Worm (Caenorhabditis elegans) whole organism, young adult: ENCODE results near the gene srz-13.
A peak's percentile ranks its signal among the peaks of the same experiment; 100 is the strongest.

Experiments
- B0261.1 ChIP-seq: sonication (generic microtip); optimal IDR thresholded peaks from 2 replicates; lab custom pipeline; 2016; ENCODE audit warnings: mild to moderate bottlenecking, missing genetic modification characterization, moderate library complexity, missing compliant biosample characterization
- C17E4.6 ChIP-seq: fragments of 200-800 bp; sonication (Bioruptor generic); IDR thresholded peaks from 2 replicates; pipeline ENCODE4 v1.3.6; 2022; ENCODE audit warnings: missing genetic modification reagents, missing genetic modification characterization, missing compliant biosample characterization
- D2030.7 ChIP-seq: fragments of 200-800 bp; sonication (Bioruptor generic); IDR thresholded peaks from 2 replicates; pipeline ENCODE4 v1.3.6; 2022; ENCODE audit warnings: missing genetic modification reagents, missing genetic modification characterization, missing compliant biosample characterization
- F10E7.11 ChIP-seq: sonication (generic microtip); optimal IDR thresholded peaks from 2 replicates; lab custom pipeline; 2017; ENCODE audit warnings: mild to moderate bottlenecking, missing genetic modification characterization, moderate library complexity, missing compliant biosample characterization
- F37B4.10 ChIP-seq: fragments of 200-800 bp; sonication (Bioruptor generic); IDR thresholded peaks from 2 replicates; pipeline ENCODE4 v1.3.6; 2022; ENCODE audit warnings: missing genetic modification characterization, missing compliant biosample characterization
- F39B2.1 ChIP-seq: fragments of 200-800 bp; sonication (Bioruptor generic); IDR thresholded peaks from 2 replicates; pipeline ENCODE4 v1.3.6; 2022; ENCODE audit warnings: missing genetic modification reagents, missing genetic modification characterization, missing compliant biosample characterization
- F49E8.2 ChIP-seq: sonication (generic microtip); optimal IDR thresholded peaks from 3 replicates; lab custom pipeline; 2017; ENCODE audit warnings: missing genetic modification characterization, mild to moderate bottlenecking, missing compliant biosample characterization, antibody characterized with exemption, moderate library complexity; ENCODE audit not compliant: insufficient read depth
- F55B11.4 ChIP-seq: sonication (generic microtip); optimal IDR thresholded peaks from 2 replicates; lab custom pipeline; 2016; ENCODE audit warnings: missing compliant biosample characterization, missing genetic modification characterization, borderline replicate concordance; ENCODE audit not compliant: insufficient read depth
- F57C9.4 ChIP-seq: sonication (generic microtip); optimal IDR thresholded peaks from 2 replicates; lab custom pipeline; 2017; ENCODE audit warnings: mild to moderate bottlenecking, missing genetic modification characterization, missing compliant biosample characterization
- K12H6.12 ChIP-seq: fragments of 200-800 bp; sonication (Bioruptor generic); optimal IDR thresholded peaks from 2 replicates; lab custom pipeline; 2018; ENCODE audit warnings: mild to moderate bottlenecking, missing genetic modification characterization, missing compliant biosample characterization
- T07F8.4 ChIP-seq: sonication (generic microtip); optimal IDR thresholded peaks from 2 replicates; lab custom pipeline; 2016; ENCODE audit warnings: mild to moderate bottlenecking, missing genetic modification characterization, moderate library complexity, missing compliant biosample characterization
- T26A5.8 ChIP-seq: sonication (generic microtip); optimal IDR thresholded peaks from 2 replicates; lab custom pipeline; 2016; ENCODE audit warnings: missing genetic modification characterization, missing compliant biosample characterization
- Y53G8AR.9 ChIP-seq: fragments of 200-800 bp; sonication (Bioruptor generic); conservative IDR thresholded peaks from 2 replicates; pipeline ENCODE4 v1.3.6; 2022; ENCODE audit warnings: missing genetic modification reagents, missing genetic modification characterization, missing compliant biosample characterization
- aptf-3 ChIP-seq: fragments of 200-800 bp; sonication (Bioruptor generic); IDR thresholded peaks from 2 replicates; pipeline ENCODE4 v1.3.6; 2022; ENCODE audit warnings: missing genetic modification characterization, missing compliant biosample characterization
- atf-7 ChIP-seq: sonication (generic microtip); optimal IDR thresholded peaks from 2 replicates; lab custom pipeline; 2017; ENCODE audit warnings: mild to moderate bottlenecking, missing genetic modification characterization, missing compliant biosample characterization
- athp-1 ChIP-seq: sonication (generic microtip); optimal IDR thresholded peaks from 2 replicates; lab custom pipeline; 2017; ENCODE audit warnings: mild to moderate bottlenecking, missing genetic modification characterization, missing compliant biosample characterization
- attf-3 ChIP-seq: fragments of 200-800 bp; sonication (Bioruptor generic); conservative IDR thresholded peaks from 2 replicates; pipeline ENCODE4 v1.3.6; 2022; ENCODE audit warnings: missing genetic modification reagents, missing genetic modification characterization, missing compliant biosample characterization
- ccch-3 ChIP-seq: fragments of 200-800 bp; sonication (Bioruptor generic); optimal IDR thresholded peaks from 2 replicates; lab custom pipeline; 2018; ENCODE audit warnings: mild to moderate bottlenecking, missing genetic modification characterization, missing compliant biosample characterization
- cebp-1 ChIP-seq, 2 experiments: fragments of 200-800 bp in 1 of 2; sonication (Bioruptor generic) in 1 of 2; sonication (generic microtip) in 1 of 2; IDR thresholded peaks in 1 of 2; optimal IDR thresholded peaks in 1 of 2; 2 replicates each; pipeline versions ENCODE4 v1.3.6 to Lab custom; 2017 to 2022; ENCODE audit warnings: missing compliant biosample characterization in 2 of 2, missing genetic modification characterization in 2 of 2, mild to moderate bottlenecking in 1 of 2, missing genetic modification reagents in 1 of 2, moderate library complexity in 1 of 2
- cebp-2 ChIP-seq: fragments of 200-800 bp; sonication (Bioruptor generic); IDR thresholded peaks from 2 replicates; pipeline ENCODE4 v1.3.6; 2022; ENCODE audit warnings: missing genetic modification characterization, missing compliant biosample characterization
- ceh-91 ChIP-seq: fragments of 200-800 bp; sonication (Bioruptor generic); IDR thresholded peaks from 2 replicates; pipeline ENCODE4 v1.3.6; 2022; ENCODE audit warnings: missing genetic modification reagents, missing genetic modification characterization, missing compliant biosample characterization
- egl-18 ChIP-seq: fragments of 200-800 bp; sonication (Bioruptor generic); IDR thresholded peaks from 2 replicates; pipeline ENCODE4 v1.3.6; 2022; ENCODE audit warnings: missing genetic modification reagents, missing genetic modification characterization, missing compliant biosample characterization
- egl-44 ChIP-seq: fragments of 200-800 bp; sonication (Bioruptor generic); IDR thresholded peaks from 2 replicates; pipeline ENCODE4 v1.3.6; 2022; ENCODE audit warnings: missing genetic modification reagents, missing genetic modification characterization, missing compliant biosample characterization
- him-1 ChIP-seq: sonication (generic microtip); optimal IDR thresholded peaks from 2 replicates; lab custom pipeline; 2016; ENCODE audit warnings: missing genotype, missing genetic modification reagents, missing genetic modification characterization, missing compliant biosample characterization
- hmg-1.2 ChIP-seq: fragments of 200-800 bp; sonication (Bioruptor generic); IDR thresholded peaks from 2 replicates; pipeline ENCODE4 v1.3.6; 2022; ENCODE audit warnings: missing genetic modification reagents, missing genetic modification characterization, missing compliant biosample characterization
- lin-40 ChIP-seq: sonication (generic microtip); optimal IDR thresholded peaks from 2 replicates; lab custom pipeline; 2016; ENCODE audit warnings: missing genetic modification characterization, mild to moderate bottlenecking, missing compliant biosample characterization, missing genotype, missing genetic modification reagents
- lin-54 ChIP-seq: fragments of 200-800 bp; sonication (Bioruptor generic); optimal IDR thresholded peaks from 2 replicates; lab custom pipeline; 2018; ENCODE audit warnings: mild to moderate bottlenecking, missing genetic modification characterization, missing compliant biosample characterization
- madf-10 ChIP-seq: sonication (generic microtip); optimal IDR thresholded peaks from 2 replicates; lab custom pipeline; 2016; ENCODE audit warnings: mild to moderate bottlenecking, missing genetic modification characterization, missing compliant biosample characterization
- madf-3 ChIP-seq: fragments of 200-800 bp; sonication (Bioruptor generic); IDR thresholded peaks from 2 replicates; pipeline ENCODE4 v1.3.6; 2022; ENCODE audit warnings: missing genetic modification reagents, missing genetic modification characterization, missing compliant biosample characterization
- madf-8 ChIP-seq: fragments of 200-800 bp; sonication (Bioruptor generic); conservative IDR thresholded peaks from 2 replicates; pipeline ENCODE4 v1.3.6; 2022; ENCODE audit warnings: missing genetic modification reagents, missing genetic modification characterization, missing compliant biosample characterization
- mcd-1 ChIP-seq: fragments of 200-800 bp; sonication (Bioruptor generic); IDR thresholded peaks from 2 replicates; pipeline ENCODE4 v1.3.6; 2022; ENCODE audit warnings: missing genetic modification reagents, missing genetic modification characterization, missing compliant biosample characterization
- mes-4 ChIP-seq: sonication (generic microtip); optimal IDR thresholded peaks from 2 replicates; lab custom pipeline; 2016; ENCODE audit warnings: missing genotype, missing genetic modification characterization, missing compliant biosample characterization
- nfya-2 ChIP-seq: fragments of 200-800 bp; sonication (Bioruptor generic); IDR thresholded peaks from 2 replicates; pipeline ENCODE4 v1.3.6; 2022; ENCODE audit warnings: missing genetic modification reagents, missing genetic modification characterization, missing compliant biosample characterization
- nhr-80 ChIP-seq: sonication (generic microtip); optimal IDR thresholded peaks from 2 replicates; lab custom pipeline; 2016; ENCODE audit warnings: missing genetic modification characterization, missing compliant biosample characterization
- pbrm-1 ChIP-seq: fragments of 200-800 bp; sonication (Bioruptor generic); IDR thresholded peaks from 2 replicates; pipeline ENCODE4 v1.3.6; 2022; ENCODE audit warnings: missing genetic modification reagents, missing genetic modification characterization, missing compliant biosample characterization
- rcor-1 ChIP-seq: fragments of 200-800 bp; sonication (Bioruptor generic); IDR thresholded peaks from 2 replicates; pipeline ENCODE4 v1.3.6; 2022; ENCODE audit warnings: missing genetic modification reagents, missing genetic modification characterization, missing compliant biosample characterization
- rec-8 ChIP-seq, 2 experiments: sonication (generic microtip); optimal IDR thresholded peaks; 2 replicates each; lab custom pipeline; 2016; ENCODE audit warnings: mild to moderate bottlenecking in 2 of 2, missing genetic modification characterization in 2 of 2, missing genetic modification reagents in 2 of 2, missing genotype in 2 of 2, missing biosample characterization in 1 of 2, missing compliant biosample characterization in 1 of 2, moderate library complexity in 1 of 2
- repo-1 ChIP-seq: sonication (generic microtip); optimal IDR thresholded peaks from 2 replicates; lab custom pipeline; 2017; ENCODE audit warnings: mild to moderate bottlenecking, missing genetic modification characterization, missing compliant biosample characterization
- rpc-1 ChIP-seq, 2 experiments: fragments of 150-350 bp in 1 of 2; sonication (generic microtip) in 1 of 2; optimal IDR thresholded peaks; 2 replicates each; lab custom pipeline; 2014 to 2018; ENCODE audit warnings: missing biosample characterization in 1 of 2, missing genetic modification characterization in 1 of 2, missing genetic modification reagents in 1 of 2, missing genotype in 1 of 2
- snpc-3.4 ChIP-seq: sonication (generic microtip); optimal IDR thresholded peaks from 2 replicates; lab custom pipeline; 2017; ENCODE audit warnings: missing genetic modification characterization, mild to moderate bottlenecking, missing compliant biosample characterization, antibody characterized with exemption, moderate library complexity, missing genotype, missing genetic modification reagents
- snpc-4 ChIP-seq, 5 experiments: fragments of 150-350 bp in 1 of 5; sonication (generic microtip) in 4 of 5; optimal IDR thresholded peaks; 2 replicates each; lab custom pipeline; 2014 to 2018; ENCODE audit warnings: missing genetic modification characterization in 5 of 5, missing biosample characterization in 3 of 5, antibody characterized with exemption in 2 of 5, mild to moderate bottlenecking in 2 of 5, missing compliant biosample characterization in 2 of 5, missing genotype in 2 of 5, moderate library complexity in 2 of 5, missing genetic modification reagents in 1 of 5
- sptf-2 ChIP-seq: fragments of 200-800 bp; sonication (Bioruptor generic); optimal IDR thresholded peaks from 2 replicates; lab custom pipeline; 2018; ENCODE audit warnings: mild to moderate bottlenecking, missing genetic modification characterization, missing compliant biosample characterization
- xnd-1 ChIP-seq: sonication (generic microtip); optimal IDR thresholded peaks from 2 replicates; lab custom pipeline; 2016; ENCODE audit warnings: missing genotype, missing genetic modification reagents, missing genetic modification characterization, missing compliant biosample characterization
- ztf-22 ChIP-seq: fragments of 200-800 bp; sonication (Bioruptor generic); optimal IDR thresholded peaks from 2 replicates; lab custom pipeline; 2018; ENCODE audit warnings: mild to moderate bottlenecking, missing genetic modification characterization, moderate library complexity, missing compliant biosample characterization
- ztf-25 ChIP-seq: fragments of 200-800 bp; sonication (Bioruptor generic); IDR thresholded peaks from 2 replicates; pipeline ENCODE4 v1.3.6; 2022; ENCODE audit warnings: missing genetic modification reagents, missing genetic modification characterization, missing compliant biosample characterization
- ztf-26 ChIP-seq: sonication (generic microtip); optimal IDR thresholded peaks from 2 replicates; lab custom pipeline; 2017; ENCODE audit warnings: missing genetic modification characterization, missing compliant biosample characterization

The srz-13 gene

ce11 chrV:16225524-16226116 lies 43.4 kb downstream of the srz-13 start (continued):
- TF ChIP-seq C17E4.6 (no peak), mcd-1 (GFP tag; lab: Robert Waterston, UW) (peak; percentile 32), ztf-25 (GFP tag; lab: Robert Waterston, UW) (no peak), ccch-3 (no peak), madf-3 (GFP tag; lab: Robert Waterston, UW) (no peak), rpc-1 (optimal IDR thresholded peaks at IDR 0.05; lab: Kevin White, UChicago) (no peak), rpc-1 (tag; optimal IDR thresholded peaks at IDR 0.05; lab: Kevin White, UChicago) (peak; percentile 3), T07F8.4 (tag; lab: Kevin White, UChicago) (no peak), nhr-80 (tag; lab: Kevin White, UChicago) (no peak), D2030.7 (GFP tag; lab: Robert Waterston, UW) (peak; percentile 76), hmg-1.2 (GFP tag; lab: Robert Waterston, UW) (peak; percentile 91), lin-54 (GFP tag; lab: Kevin White, UChicago) (peak; percentile 16), pbrm-1 (GFP tag; lab: Robert Waterston, UW) (peak; percentile 86), F39B2.1 (no peak), ztf-26 (tag; lab: Kevin White, UChicago) (no peak), F37B4.10 (no peak), K12H6.12 (tag; lab: Kevin White, UChicago) (no peak), xnd-1 (peak; percentile 24), F55B11.4 (tag; lab: Kevin White, UChicago) (no peak), attf-3 (GFP tag; lab: Robert Waterston, UW) (no peak), sptf-2 (GFP tag; lab: Kevin White, UChicago) (no peak), athp-1 (tag; lab: Kevin White, UChicago) (no peak), T26A5.8 (no peak), rcor-1 (0 out of 2 replicates have a peak, but pooled peaks have one; percentile 26), egl-44 (0 out of 2 replicates have a peak, but pooled peaks have one; percentile 52), F49E8.2 (tag; lab: Kevin White, UChicago) (peak; percentile 62), snpc-4 (GFP tag; optimal IDR thresholded peaks at IDR 0.05; lab: Kevin White, UChicago) (peak; percentile 89), snpc-4 (tag; optimal IDR thresholded peaks at IDR 0.05; lab: Kevin White, UChicago) (peak; percentile 82 to 97 (median 92)), nfya-2 (GFP tag; lab: Robert Waterston, UW) (no peak), ztf-22 (GFP tag; lab: Kevin White, UChicago) (no peak), ceh-91 (no peak), egl-18 (GFP tag; lab: Robert Waterston, UW) (no peak), snpc-3.4 (tag; lab: Kevin White, UChicago) (peak; percentile 74), cebp-2 (GFP tag; lab: Robert Waterston, UW) (no peak), aptf-3 (no peak), rec-8 (tag; optimal IDR thresholded peaks at IDR 0.05; lab: Kevin White, UChicago) (no peak), Y53G8AR.9 (0 out of 2 replicates have a peak, but pooled peaks have one; percentile 44), lin-40 (tag; lab: Kevin White, UChicago) (no peak), F10E7.11 (tag; lab: Kevin White, UChicago) (no peak), atf-7 (no peak), him-1 (tag; lab: Kevin White, UChicago) (no peak), cebp-1 (GFP tag; IDR thresholded peaks at IDR 0.05; lab: Robert Waterston, UW) (no peak), cebp-1 (tag; optimal IDR thresholded peaks at IDR 0.05; lab: Kevin White, UChicago) (no peak), B0261.1 (tag; lab: Kevin White, UChicago) (peak; percentile 21), madf-10 (tag; lab: Kevin White, UChicago) (no peak), mes-4 (tag; lab: Kevin White, UChicago) (no peak), F57C9.4 (tag; lab: Kevin White, UChicago) (no peak), repo-1 (no peak), madf-8 (0 out of 2 replicates have a peak, but pooled peaks have one; percentile 11)
